Worm (Caenorhabditis elegans) whole organism, L1 larva: Measurements from ENCODE around the gene epc-1.

Experiments used
- ceh-8 ChIP-seq: fragments of 200-800 bp; sonication (Bioruptor generic); optimal IDR thresholded peaks from 2 replicates; lab custom pipeline; 2018; ENCODE audit warnings: mild to moderate bottlenecking, missing genetic modification characterization, moderate library complexity, missing compliant biosample characterization
- dsc-1 ChIP-seq: sonication (generic microtip); optimal IDR thresholded peaks from 2 replicates; lab custom pipeline; 2016; ENCODE audit warnings: mild to moderate bottlenecking, missing genetic modification characterization, missing compliant biosample characterization
- egl-27 ChIP-seq, 2 experiments: fragments of 150-350 bp in 1 of 2; sonication (generic microtip); optimal IDR thresholded peaks; 3 replicates each; lab custom pipeline; 2017 to 2018; ENCODE audit warnings: missing biosample characterization in 2 of 2, missing genetic modification characterization in 2 of 2, missing genetic modification reagents in 2 of 2
- fos-1 ChIP-seq: fragments of 150-350 bp; optimal IDR thresholded peaks from 2 replicates; lab custom pipeline; 2014; ENCODE audit warnings: missing biosample characterization, missing genetic modification characterization
- isw-1 ChIP-seq: fragments of 200-800 bp; sonication (Bioruptor generic); IDR thresholded peaks from 2 replicates; pipeline ENCODE4 v1.3.6; 2022; ENCODE audit warnings: missing genetic modification characterization, missing compliant biosample characterization
- lsy-2 ChIP-seq, 2 experiments: fragments of 150-350 bp; optimal IDR thresholded peaks; 2 replicates each; lab custom pipeline; 2014; ENCODE audit warnings: missing biosample characterization in 2 of 2, missing genetic modification characterization in 2 of 2
- pqm-1 ChIP-seq: sonication (generic microtip); optimal IDR thresholded peaks from 3 replicates; lab custom pipeline; 2017; ENCODE audit warnings: missing biosample characterization, missing genetic modification characterization
- ztf-11 ChIP-seq, 2 experiments: sonication (generic microtip); optimal IDR thresholded peaks; 2 replicates each; lab custom pipeline; 2016 to 2017; ENCODE audit warnings: missing genetic modification characterization in 2 of 2, missing biosample characterization in 1 of 2, missing compliant biosample characterization in 1 of 2

DNA sequence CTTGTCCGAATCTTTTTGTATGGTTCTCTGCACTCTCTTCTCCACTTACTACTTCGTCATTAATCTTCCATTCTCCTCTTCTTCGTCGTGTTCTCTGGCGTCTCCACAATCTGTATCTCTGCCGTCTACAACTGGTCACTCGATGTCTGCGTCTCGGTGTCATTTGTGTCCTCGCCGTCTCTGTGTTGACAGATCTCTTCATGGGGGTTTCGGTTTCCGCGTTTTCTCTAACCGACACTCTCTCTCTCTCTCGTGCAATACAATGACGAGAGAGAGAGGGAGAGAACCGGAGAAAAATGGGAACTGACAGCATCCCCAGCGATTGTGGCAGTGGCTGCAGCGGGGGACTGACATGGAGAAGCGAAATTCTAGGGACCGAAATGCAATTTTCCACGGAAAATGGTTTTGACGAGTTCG is 4.1 kb upstream of the epc-1 start:
- peak; percentile 41 to 99 for TF ChIP-seq ztf-11 (tag; optimal IDR thresholded peaks at IDR 0.05; lab: Kevin White, UChicago)
- TF ChIP-seq egl-27 (tag; optimal IDR thresholded peaks at IDR 0.05; lab: Kevin White, UChicago) = peak; percentile 100
- TF ChIP-seq fos-1 (tag; lab: Kevin White, UChicago) = peak; percentile 97
- peak; percentile 94 for TF ChIP-seq ceh-8 (GFP tag; lab: Kevin White, UChicago)
- peak; percentile 93 for TF ChIP-seq isw-1 (GFP tag; lab: Robert Waterston, UW)
- peak; percentile 99 for TF ChIP-seq dsc-1
- TF ChIP-seq lsy-2 (tag; optimal IDR thresholded peaks at IDR 0.05; lab: Kevin White, UChicago) = peak; percentile 97
- TF ChIP-seq pqm-1 (tag; lab: Kevin White, UChicago) = peak; percentile 73
